Worm (Caenorhabditis elegans) whole organism, young adult: ENCODE results near the gene F42D1.4.

Source experiments
- B0336.3 ChIP-seq: fragments of 200-800 bp; sonication (Bioruptor generic); IDR thresholded peaks from 2 replicates; pipeline ENCODE4 v1.3.6; 2022; ENCODE audit warnings: missing genetic modification characterization, missing compliant biosample characterization
- C06A6.2 ChIP-seq: fragments of 200-800 bp; sonication (Bioruptor generic); conservative IDR thresholded peaks from 2 replicates; pipeline ENCODE4 v1.3.6; 2022; ENCODE audit warnings: missing genetic modification characterization, missing compliant biosample characterization
- F22D6.2 ChIP-seq: sonication (generic microtip); optimal IDR thresholded peaks from 2 replicates; lab custom pipeline; 2016; ENCODE audit warnings: mild to moderate bottlenecking, missing genetic modification characterization, missing compliant biosample characterization
- Y53G8AR.9 ChIP-seq: fragments of 200-800 bp; sonication (Bioruptor generic); conservative IDR thresholded peaks from 2 replicates; pipeline ENCODE4 v1.3.6; 2022; ENCODE audit warnings: missing genetic modification reagents, missing genetic modification characterization, missing compliant biosample characterization
- Y67H2A.10 ChIP-seq: fragments of 200-800 bp; sonication (Bioruptor generic); conservative IDR thresholded peaks from 2 replicates; pipeline ENCODE4 v1.3.6; 2022; ENCODE audit warnings: missing genetic modification reagents, missing genetic modification characterization, missing compliant biosample characterization
- Y95B8A.8 ChIP-seq: fragments of 200-800 bp; sonication (Bioruptor generic); IDR thresholded peaks from 2 replicates; pipeline ENCODE4 v1.3.6; 2022; ENCODE audit warnings: missing genetic modification reagents, missing genetic modification characterization, missing compliant biosample characterization
- aptf-3 ChIP-seq: fragments of 200-800 bp; sonication (Bioruptor generic); IDR thresholded peaks from 2 replicates; pipeline ENCODE4 v1.3.6; 2022; ENCODE audit warnings: missing genetic modification characterization, missing compliant biosample characterization
- atf-7 ChIP-seq: sonication (generic microtip); optimal IDR thresholded peaks from 2 replicates; lab custom pipeline; 2017; ENCODE audit warnings: mild to moderate bottlenecking, missing genetic modification characterization, missing compliant biosample characterization
- attf-5 ChIP-seq: fragments of 200-800 bp; sonication (Bioruptor generic); optimal IDR thresholded peaks from 2 replicates; lab custom pipeline; 2018; ENCODE audit warnings: mild to moderate bottlenecking, missing genetic modification characterization, missing compliant biosample characterization
- attf-6 ChIP-seq: fragments of 200-800 bp; sonication (Bioruptor generic); IDR thresholded peaks from 2 replicates; pipeline ENCODE4 v1.3.6; 2022; ENCODE audit warnings: missing genetic modification reagents, missing genetic modification characterization, missing compliant biosample characterization
- bed-1 ChIP-seq: fragments of 200-800 bp; sonication (Bioruptor generic); IDR thresholded peaks from 2 replicates; pipeline ENCODE4 v1.3.6; 2022; ENCODE audit warnings: missing genetic modification reagents, missing genetic modification characterization, missing compliant biosample characterization
- ccch-3 ChIP-seq: fragments of 200-800 bp; sonication (Bioruptor generic); optimal IDR thresholded peaks from 2 replicates; lab custom pipeline; 2018; ENCODE audit warnings: mild to moderate bottlenecking, missing genetic modification characterization, missing compliant biosample characterization
- ceh-27 ChIP-seq: fragments of 200-800 bp; sonication (Bioruptor generic); optimal IDR thresholded peaks from 2 replicates; lab custom pipeline; 2018; ENCODE audit warnings: mild to moderate bottlenecking, missing genetic modification characterization, moderate library complexity, missing compliant biosample characterization
- die-1 ChIP-seq: sonication (generic microtip); optimal IDR thresholded peaks from 2 replicates; lab custom pipeline; 2016; ENCODE audit warnings: missing genotype, mild to moderate bottlenecking, missing genetic modification characterization, missing compliant biosample characterization
- dpff-1 ChIP-seq: sonication (generic microtip); optimal IDR thresholded peaks from 2 replicates; lab custom pipeline; 2017; ENCODE audit warnings: mild to moderate bottlenecking, missing genetic modification characterization, missing compliant biosample characterization
- dpl-1 ChIP-seq: fragments of 150-350 bp; optimal IDR thresholded peaks from 2 replicates; lab custom pipeline; 2014; ENCODE audit warnings: missing biosample characterization, missing genetic modification reagents, missing genetic modification characterization
- egl-18 ChIP-seq: fragments of 200-800 bp; sonication (Bioruptor generic); IDR thresholded peaks from 2 replicates; pipeline ENCODE4 v1.3.6; 2022; ENCODE audit warnings: missing genetic modification reagents, missing genetic modification characterization, missing compliant biosample characterization
- egl-44 ChIP-seq: fragments of 200-800 bp; sonication (Bioruptor generic); IDR thresholded peaks from 2 replicates; pipeline ENCODE4 v1.3.6; 2022; ENCODE audit warnings: missing genetic modification reagents, missing genetic modification characterization, missing compliant biosample characterization
- ekl-4 ChIP-seq: fragments of 200-800 bp; sonication (Bioruptor generic); IDR thresholded peaks from 2 replicates; pipeline ENCODE4 v1.3.6; 2022; ENCODE audit warnings: missing genetic modification reagents, missing genetic modification characterization, missing compliant biosample characterization
- him-1 ChIP-seq: sonication (generic microtip); optimal IDR thresholded peaks from 2 replicates; lab custom pipeline; 2016; ENCODE audit warnings: missing genotype, missing genetic modification reagents, missing genetic modification characterization, missing compliant biosample characterization
- hmg-1.2 ChIP-seq: fragments of 200-800 bp; sonication (Bioruptor generic); IDR thresholded peaks from 2 replicates; pipeline ENCODE4 v1.3.6; 2022; ENCODE audit warnings: missing genetic modification reagents, missing genetic modification characterization, missing compliant biosample characterization
- let-526 ChIP-seq: fragments of 200-800 bp; sonication (Bioruptor generic); IDR thresholded peaks from 2 replicates; pipeline ENCODE4 v1.3.6; 2022; ENCODE audit warnings: missing genetic modification reagents, missing genetic modification characterization, missing compliant biosample characterization
- lir-1 ChIP-seq: fragments of 200-800 bp; sonication (Bioruptor generic); conservative IDR thresholded peaks from 2 replicates; pipeline ENCODE4 v1.3.6; 2022; ENCODE audit warnings: missing genetic modification reagents, missing genetic modification characterization, missing compliant biosample characterization
- madf-10 ChIP-seq: sonication (generic microtip); optimal IDR thresholded peaks from 2 replicates; lab custom pipeline; 2016; ENCODE audit warnings: mild to moderate bottlenecking, missing genetic modification characterization, missing compliant biosample characterization
- madf-3 ChIP-seq: fragments of 200-800 bp; sonication (Bioruptor generic); IDR thresholded peaks from 2 replicates; pipeline ENCODE4 v1.3.6; 2022; ENCODE audit warnings: missing genetic modification reagents, missing genetic modification characterization, missing compliant biosample characterization
- madf-8 ChIP-seq: fragments of 200-800 bp; sonication (Bioruptor generic); conservative IDR thresholded peaks from 2 replicates; pipeline ENCODE4 v1.3.6; 2022; ENCODE audit warnings: missing genetic modification reagents, missing genetic modification characterization, missing compliant biosample characterization
- nfyb-1 ChIP-seq: fragments of 200-800 bp; sonication (Bioruptor generic); IDR thresholded peaks from 2 replicates; pipeline ENCODE4 v1.3.6; 2022; ENCODE audit warnings: missing genetic modification reagents, missing genetic modification characterization, missing compliant biosample characterization
- nhr-90 ChIP-seq: sonication (generic microtip); optimal IDR thresholded peaks from 2 replicates; lab custom pipeline; 2016; ENCODE audit warnings: missing genotype, mild to moderate bottlenecking, missing genetic modification characterization, missing compliant biosample characterization
- rcor-1 ChIP-seq: fragments of 200-800 bp; sonication (Bioruptor generic); IDR thresholded peaks from 2 replicates; pipeline ENCODE4 v1.3.6; 2022; ENCODE audit warnings: missing genetic modification reagents, missing genetic modification characterization, missing compliant biosample characterization
- repo-1 ChIP-seq: sonication (generic microtip); optimal IDR thresholded peaks from 2 replicates; lab custom pipeline; 2017; ENCODE audit warnings: mild to moderate bottlenecking, missing genetic modification characterization, missing compliant biosample characterization
- sdz-38 ChIP-seq: sonication (generic microtip); optimal IDR thresholded peaks from 2 replicates; lab custom pipeline; 2016; ENCODE audit warnings: missing genotype, missing genetic modification characterization, missing compliant biosample characterization
- sea-2 ChIP-seq: fragments of 200-800 bp; sonication (Bioruptor generic); IDR thresholded peaks from 2 replicates; pipeline ENCODE4 v1.3.6; 2022; ENCODE audit warnings: missing genetic modification characterization, missing compliant biosample characterization
- snpc-1.1 ChIP-seq: sonication (generic microtip); optimal IDR thresholded peaks from 2 replicates; lab custom pipeline; 2017; ENCODE audit warnings: missing genetic modification characterization, mild to moderate bottlenecking, missing compliant biosample characterization, antibody characterized with exemption, moderate library complexity, missing genotype, missing genetic modification reagents; ENCODE audit not compliant: insufficient read depth
- snpc-1.3 ChIP-seq: sonication (generic microtip); optimal IDR thresholded peaks from 2 replicates; lab custom pipeline; 2017; ENCODE audit warnings: missing genetic modification characterization, mild to moderate bottlenecking, missing compliant biosample characterization, antibody characterized with exemption, moderate library complexity, missing genotype, missing genetic modification reagents; ENCODE audit not compliant: insufficient read depth
- snpc-3.4 ChIP-seq: sonication (generic microtip); optimal IDR thresholded peaks from 2 replicates; lab custom pipeline; 2017; ENCODE audit warnings: missing genetic modification characterization, mild to moderate bottlenecking, missing compliant biosample characterization, antibody characterized with exemption, moderate library complexity, missing genotype, missing genetic modification reagents
- snpc-4 ChIP-seq, 5 experiments: fragments of 150-350 bp in 1 of 5; sonication (generic microtip) in 4 of 5; optimal IDR thresholded peaks; 2 replicates each; lab custom pipeline; 2014 to 2018; ENCODE audit warnings: missing genetic modification characterization in 5 of 5, missing biosample characterization in 3 of 5, antibody characterized with exemption in 2 of 5, mild to moderate bottlenecking in 2 of 5, missing compliant biosample characterization in 2 of 5, missing genotype in 2 of 5, moderate library complexity in 2 of 5, missing genetic modification reagents in 1 of 5
- sptf-2 ChIP-seq: fragments of 200-800 bp; sonication (Bioruptor generic); optimal IDR thresholded peaks from 2 replicates; lab custom pipeline; 2018; ENCODE audit warnings: mild to moderate bottlenecking, missing genetic modification characterization, missing compliant biosample characterization
- ztf-22 ChIP-seq: fragments of 200-800 bp; sonication (Bioruptor generic); optimal IDR thresholded peaks from 2 replicates; lab custom pipeline; 2018; ENCODE audit warnings: mild to moderate bottlenecking, missing genetic modification characterization, moderate library complexity, missing compliant biosample characterization

F42D1.4 gene

DNA sequence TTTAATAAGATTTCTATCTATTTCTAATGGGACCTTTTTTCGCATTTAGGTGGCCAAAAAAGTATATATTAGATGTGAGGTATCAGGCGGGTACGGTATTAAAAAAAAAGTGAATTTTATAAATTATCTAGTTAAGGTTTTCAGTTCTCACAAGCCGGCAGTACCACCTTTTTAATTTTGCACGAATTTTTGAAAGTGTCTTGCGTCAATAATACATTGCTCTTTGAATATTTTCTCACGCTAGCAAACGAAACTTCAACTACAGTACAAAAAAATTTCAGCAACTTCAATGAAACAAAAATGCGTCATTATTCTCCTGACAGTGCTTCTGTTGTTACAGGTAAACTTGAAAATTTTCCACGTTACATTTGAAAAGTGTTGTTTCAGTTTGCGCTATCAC lies at the start of gene F42D1.4:
Gene F42D1.4, plus strand, starts transcription at position 301 of the 400 bp plus-strand sequence.
- TF ChIP-seq snpc-3.4 (tag; lab: Kevin White, UChicago) (no peak), dpff-1 (tag; lab: Kevin White, UChicago) (no peak), C06A6.2 (GFP tag; lab: Robert Waterston, UW) (no peak), sdz-38 (tag; lab: Kevin White, UChicago) (no peak), atf-7 (tag; lab: Kevin White, UChicago) (no peak), Y67H2A.10 (GFP tag; lab: Robert Waterston, UW) (no peak), ekl-4 (GFP tag; lab: Robert Waterston, UW) (no peak), F22D6.2 (tag; lab: Kevin White, UChicago) (no peak), snpc-1.3 (tag; lab: Kevin White, UChicago) (no peak), dpl-1 (GFP tag; lab: Kevin White, UChicago) (no peak), Y53G8AR.9 (GFP tag; lab: Robert Waterston, UW) (no peak)
- TF ChIP-seq, all 124 proteins: peak for 0

ce11 chrX:14757641-14758220 lies 49.3 kb upstream of the F42D1.4 start:
- TF ChIP-seq Y95B8A.8 (no peak), snpc-1.1 (peak; percentile 1), madf-8 (no peak), madf-10 (tag; lab: Kevin White, UChicago) (no peak), snpc-4 (GFP tag; optimal IDR thresholded peaks at IDR 0.05; lab: Kevin White, UChicago) (no peak), snpc-4 (tag; optimal IDR thresholded peaks at IDR 0.05; lab: Kevin White, UChicago) (peak in 3 of 4 experiments; percentile 36 to 88 (median 86)), aptf-3 (no peak), hmg-1.2 (GFP tag; lab: Robert Waterston, UW) (peak; percentile 33), bed-1 (no peak), let-526 (no peak)

- TF ChIP-seq egl-18 (no peak), die-1 (tag; lab: Kevin White, UChicago) (no peak), rcor-1 (GFP tag; lab: Robert Waterston, UW) (no peak), sptf-2 (GFP tag; lab: Kevin White, UChicago) (no peak)
Measured at ce11 chrX:14759549-14759948, 47.5 kb upstream of the F42D1.4 start.

ce11 chrX:14760166-14760565 lies 46.9 kb upstream of the F42D1.4 start:
- no peak for TF ChIP-seq madf-3 (GFP tag; lab: Robert Waterston, UW)
- no peak for TF ChIP-seq ztf-22 (GFP tag; lab: Kevin White, UChicago)
- no peak for TF ChIP-seq egl-44 (GFP tag; lab: Robert Waterston, UW)
- no peak for TF ChIP-seq B0336.3 (GFP tag; lab: Robert Waterston, UW)

DNA sequence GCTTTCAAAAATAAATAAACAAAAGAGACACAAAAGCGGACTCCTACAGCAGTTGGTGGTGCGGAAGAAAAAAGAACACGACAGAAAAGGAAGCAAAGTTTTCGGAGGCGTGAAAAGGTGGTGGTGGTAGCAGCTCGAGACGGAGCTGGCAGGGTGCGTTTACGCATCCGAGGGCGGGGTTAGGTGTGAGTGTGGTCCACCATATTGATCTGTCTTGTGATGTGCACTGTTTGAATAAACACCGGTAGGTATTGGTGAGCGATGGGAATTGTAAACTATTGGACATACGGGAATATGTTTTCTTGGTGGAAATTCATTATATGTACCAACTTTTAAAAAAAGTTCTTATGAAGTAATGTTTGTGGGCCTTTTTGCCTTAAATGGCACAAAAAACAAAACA lies 46.0 kb upstream of the F42D1.4 start, which contains the start of gene C05G5.5:
Gene C05G5.5, minus strand, starts transcription at position 101 of the 400 bp plus-strand sequence.
- no peak for TF ChIP-seq lir-1 (GFP tag; lab: Robert Waterston, UW)
- no peak for TF ChIP-seq attf-6
- TF ChIP-seq ccch-3 (GFP tag; lab: Kevin White, UChicago) = no peak
- no peak for TF ChIP-seq egl-44 (GFP tag; lab: Robert Waterston, UW)
- TF ChIP-seq nhr-90 (tag; lab: Kevin White, UChicago) = no peak
- no peak for TF ChIP-seq nfyb-1 (GFP tag; lab: Robert Waterston, UW)
- no peak for TF ChIP-seq sea-2 (GFP tag; lab: Robert Waterston, UW)
- TF ChIP-seq snpc-1.1 = no peak
- no peak for TF ChIP-seq ceh-27 (GFP tag; lab: Kevin White, UChicago)
- no peak for TF ChIP-seq repo-1
- no peak for TF ChIP-seq him-1 (tag; lab: Kevin White, UChicago)
- no peak for TF ChIP-seq B0336.3 (GFP tag; lab: Robert Waterston, UW)
- no peak for TF ChIP-seq attf-5
- TF ChIP-seq, all 124 proteins: peak for 0
